Fruit fly (Drosophila melanogaster) whole organism: ENCODE data around the gene Blos3.

Source experiments
- CG8478 ChIP-seq: fragments of >200 bp; optimal IDR thresholded peaks from 2 replicates; lab custom pipeline; 2018; ENCODE audit warnings: inconsistent platforms
- Dll ChIP-seq: fragments of >200 bp; optimal IDR thresholded peaks from 2 replicates; lab custom pipeline; 2017
- EcR ChIP-seq, 2 experiments: fragments of >200 bp; optimal IDR thresholded peaks; 2 replicates each; lab custom pipeline; 2017; ENCODE audit warnings: missing biosample characterization in 2 of 2, missing genetic modification characterization in 2 of 2, missing genetic modification reagents in 2 of 2
- pan ChIP-seq: fragments of >200 bp; optimal IDR thresholded peaks from 2 replicates; lab custom pipeline; 2017
- psq ChIP-seq: fragments of >200 bp; optimal IDR thresholded peaks from 2 replicates; lab custom pipeline; 2017
- usp ChIP-seq: fragments of >200 bp; optimal IDR thresholded peaks from 2 replicates; lab custom pipeline; 2017; ENCODE audit warnings: missing biosample characterization, missing genetic modification characterization, mixed read lengths

The Blos3 gene

dm6 chr3L:18870027-18870426 is at the start of gene Blos3:
Blos3 (plus strand) TSS chr3L:18870224.
- TF ChIP-seq usp (GFP tag; lab: Kevin White, UChicago), result no peak
- no peak for TF ChIP-seq EcR (GFP tag; optimal IDR thresholded peaks at IDR 0.05; lab: Kevin White, UChicago)
- TF ChIP-seq psq (lab: Kevin White, UChicago), result no peak
- no peak for TF ChIP-seq Dll (lab: Kevin White, UChicago)
- no peak for TF ChIP-seq pan
- no peak for TF ChIP-seq CG8478 (lab: Kevin White, UChicago)

- no peak for TF ChIP-seq usp (GFP tag; lab: Kevin White, UChicago)
- no peak for TF ChIP-seq pan
- no peak for TF ChIP-seq Dll (lab: Kevin White, UChicago)
- no peak for TF ChIP-seq EcR (GFP tag; optimal IDR thresholded peaks at IDR 0.05; lab: Kevin White, UChicago)
- TF ChIP-seq psq (lab: Kevin White, UChicago), result no peak
- TF ChIP-seq CG8478 (lab: Kevin White, UChicago), result no peak
These were observed 49.2 kb upstream of the Blos3 start, which contains the start of the genes CG14073 and HipHop for dm6 chr3L:18820638-18821382. CG14073 (minus strand) TSS chr3L:18820675. HipHop (plus strand) TSS chr3L:18821171.

dm6 chr3L:18822049-18822448 is 48.0 kb upstream of the Blos3 start:
- TF ChIP-seq psq (lab: Kevin White, UChicago), result no peak
- no peak for TF ChIP-seq CG8478 (lab: Kevin White, UChicago)
- no peak for TF ChIP-seq usp (GFP tag; lab: Kevin White, UChicago)
- no peak for TF ChIP-seq EcR (GFP tag; optimal IDR thresholded peaks at IDR 0.05; lab: Kevin White, UChicago)
- no peak for TF ChIP-seq pan
- TF ChIP-seq Dll (lab: Kevin White, UChicago), result no peak

DNA sequence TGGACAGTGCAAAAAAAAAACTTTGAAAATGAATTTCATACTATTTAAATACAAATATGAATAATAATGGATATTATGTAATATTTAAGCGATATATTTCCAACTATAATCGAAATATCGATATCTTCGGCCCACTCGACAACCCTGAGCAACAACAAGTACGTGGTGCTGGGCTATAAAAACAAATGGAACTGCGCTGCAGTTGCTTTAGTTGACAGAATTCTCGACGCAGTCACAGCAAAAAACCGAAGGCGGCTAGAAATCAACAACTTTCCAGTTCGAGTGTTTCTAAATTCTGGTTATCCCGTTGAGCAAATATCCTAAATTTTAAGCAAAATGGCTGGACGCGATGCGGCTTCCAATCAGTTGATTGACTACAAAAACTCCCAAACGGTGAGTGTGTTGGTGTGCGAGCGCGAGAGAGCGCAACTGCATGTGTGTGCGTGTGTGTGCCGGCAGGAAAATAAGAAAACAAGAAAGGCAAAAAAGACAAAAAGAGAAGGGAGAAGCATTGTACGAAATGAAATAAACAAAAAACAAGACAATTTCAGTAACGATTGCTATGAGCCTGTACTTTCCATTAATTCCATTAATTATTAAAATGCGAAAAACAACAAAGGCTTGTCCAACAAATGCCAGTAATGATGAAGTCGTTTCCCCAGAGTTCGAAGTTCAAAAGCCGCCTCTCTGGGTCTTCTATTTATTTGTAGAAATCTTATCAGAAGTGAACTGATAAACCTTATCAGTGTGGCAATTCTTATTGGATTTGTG is 47.4 kb upstream of the Blos3 start, which contains the start of gene Cat:
Gene Cat (plus strand): TSS at position 155 of the 771 bp plus-strand sequence.
- TF ChIP-seq usp (GFP tag; lab: Kevin White, UChicago), result no peak

dm6 chr3L:18823221-18823514 is 46.9 kb upstream of the Blos3 start:
- no peak for TF ChIP-seq CG8478 (lab: Kevin White, UChicago)
- no peak for TF ChIP-seq EcR (GFP tag; optimal IDR thresholded peaks at IDR 0.05; lab: Kevin White, UChicago)
- TF ChIP-seq usp (GFP tag; lab: Kevin White, UChicago), result no peak
- TF ChIP-seq psq (lab: Kevin White, UChicago), result no peak
- TF ChIP-seq pan, result no peak
- no peak for TF ChIP-seq Dll (lab: Kevin White, UChicago)

- peak; percentile 15 to 85 for TF ChIP-seq EcR (GFP tag; optimal IDR thresholded peaks at IDR 0.05; lab: Kevin White, UChicago)
- TF ChIP-seq CG8478 (lab: Kevin White, UChicago), result no peak
These were observed 46.0 kb upstream of the Blos3 start for dm6 chr3L:18823870-18824561.

dm6 chr3L:18824851-18825250 is 45.2 kb upstream of the Blos3 start:
- TF ChIP-seq psq (lab: Kevin White, UChicago), result no peak
- TF ChIP-seq usp (GFP tag; lab: Kevin White, UChicago), result no peak
- TF ChIP-seq CG8478 (lab: Kevin White, UChicago), result no peak
- TF ChIP-seq EcR (GFP tag; optimal IDR thresholded peaks at IDR 0.05; lab: Kevin White, UChicago), result no peak
- TF ChIP-seq pan, result no peak
- TF ChIP-seq Dll (lab: Kevin White, UChicago), result no peak

dm6 chr3L:18825993-18826392 is 44.0 kb upstream of the Blos3 start:
- TF ChIP-seq psq (lab: Kevin White, UChicago) (no peak), EcR (GFP tag; optimal IDR thresholded peaks at IDR 0.05; lab: Kevin White, UChicago) (no peak), usp (GFP tag; lab: Kevin White, UChicago) (no peak), pan (no peak), Dll (lab: Kevin White, UChicago) (no peak), CG8478 (lab: Kevin White, UChicago) (no peak)

DNA sequence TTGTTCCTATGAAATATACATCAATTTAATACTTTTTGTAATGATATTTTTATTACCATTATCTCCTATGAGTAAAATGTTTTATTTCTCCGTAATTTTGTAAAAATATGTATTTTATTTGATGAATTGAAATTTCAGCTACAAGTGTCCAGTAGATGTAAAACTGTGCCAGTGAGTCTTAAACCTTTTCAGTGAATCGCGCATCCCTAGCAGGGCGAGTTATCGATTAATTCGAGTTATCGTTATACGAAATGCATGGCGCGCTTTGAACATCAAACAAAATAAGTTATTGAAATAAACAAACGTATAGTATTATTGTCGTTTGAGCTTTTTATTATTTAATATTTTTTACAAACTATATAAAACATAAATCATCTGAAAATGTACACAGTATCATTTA is 41.7 kb upstream of the Blos3 start:
- no peak for TF ChIP-seq psq (lab: Kevin White, UChicago)
- no peak for TF ChIP-seq pan

dm6 chr3L:18832195-18832594 is 37.8 kb upstream of the Blos3 start:
- TF ChIP-seq usp (GFP tag; lab: Kevin White, UChicago) (no peak), CG8478 (lab: Kevin White, UChicago) (no peak), EcR (GFP tag; optimal IDR thresholded peaks at IDR 0.05; lab: Kevin White, UChicago) (no peak), psq (lab: Kevin White, UChicago) (no peak), pan (no peak), Dll (lab: Kevin White, UChicago) (no peak)

DNA sequence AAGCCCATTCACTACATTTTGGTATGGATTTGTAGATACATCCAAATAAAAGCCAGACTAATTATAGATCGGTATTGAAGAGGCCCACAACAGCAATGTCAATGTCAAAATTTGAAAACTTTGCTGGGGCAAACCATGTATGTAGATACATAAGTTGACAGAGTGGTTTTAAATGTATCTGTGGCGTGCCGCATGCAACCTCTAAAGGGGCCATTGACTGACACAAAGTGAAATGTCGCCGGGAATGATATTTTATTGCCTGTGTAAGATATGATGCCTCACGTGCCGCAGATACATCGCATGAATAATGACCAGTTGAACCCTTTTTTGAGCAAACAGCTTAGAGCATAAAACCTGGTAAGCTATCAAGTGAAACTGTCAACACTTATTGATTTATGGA is 37.3 kb upstream of the Blos3 start:
- TF ChIP-seq CG8478 (lab: Kevin White, UChicago) (no peak), EcR (GFP tag; optimal IDR thresholded peaks at IDR 0.05; lab: Kevin White, UChicago) (peak in 1 of 2 experiments; percentile 22), psq (lab: Kevin White, UChicago) (no peak), usp (GFP tag; lab: Kevin White, UChicago) (no peak), Dll (lab: Kevin White, UChicago) (no peak), pan (no peak)
